Fruit fly (Drosophila melanogaster) whole organism, wandering third instar larva: ENCODE measurements around the gene grn.

Experiments used
- Hr78 ChIP-seq: fragments of >200 bp; optimal IDR thresholded peaks from 2 replicates; lab custom pipeline; 2017; ENCODE audit warnings: missing biosample characterization, missing genetic modification characterization
- rgr ChIP-seq: fragments of 200-800 bp; sonication (Bioruptor generic); optimal IDR thresholded peaks from 3 replicates; lab custom pipeline; 2016; ENCODE audit warnings: missing biosample characterization, mild to moderate bottlenecking, missing genetic modification characterization

DNA sequence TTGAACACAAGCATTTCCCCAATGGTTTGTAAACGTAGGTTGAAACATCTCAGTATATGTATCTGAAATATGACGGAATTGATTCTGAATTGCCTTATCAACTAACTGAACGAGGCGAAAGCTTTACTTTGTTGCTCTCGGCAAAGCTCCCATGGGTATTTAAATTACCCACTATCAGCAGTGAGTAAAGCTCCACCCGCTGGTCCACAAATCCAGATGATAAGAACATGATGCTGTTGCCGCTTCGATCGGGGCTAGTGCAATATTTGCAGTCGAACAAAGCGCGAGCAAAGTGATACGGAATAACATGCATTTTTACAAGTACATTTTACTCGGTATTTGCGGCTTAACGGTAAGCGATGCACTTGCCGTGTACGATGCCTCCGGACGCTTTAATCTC lies 38.6 kb upstream of the grn start, which contains the start of gene CG18249:
- TF ChIP-seq rgr (GFP tag; lab: Kevin White, UChicago) = no peak
- TF ChIP-seq Hr78 (GFP tag; lab: Kevin White, UChicago) = no peak
